Worm (Caenorhabditis elegans) whole organism, young adult: ENCODE measurements around the gene srx-90.

Source experiments
- F10E7.11 ChIP-seq: sonication (generic microtip); optimal IDR thresholded peaks from 2 replicates; lab custom pipeline; 2017; ENCODE audit warnings: mild to moderate bottlenecking, missing genetic modification characterization, moderate library complexity, missing compliant biosample characterization
- F33H1.4 ChIP-seq: fragments of 200-800 bp; sonication (Bioruptor generic); IDR thresholded peaks from 2 replicates; pipeline ENCODE4 v1.3.6; 2022; ENCODE audit warnings: missing genetic modification reagents, missing genetic modification characterization, missing compliant biosample characterization
- F57C9.4 ChIP-seq: sonication (generic microtip); optimal IDR thresholded peaks from 2 replicates; lab custom pipeline; 2017; ENCODE audit warnings: mild to moderate bottlenecking, missing genetic modification characterization, missing compliant biosample characterization
- egl-44 ChIP-seq: fragments of 200-800 bp; sonication (Bioruptor generic); IDR thresholded peaks from 2 replicates; pipeline ENCODE4 v1.3.6; 2022; ENCODE audit warnings: missing genetic modification reagents, missing genetic modification characterization, missing compliant biosample characterization
- ets-4 ChIP-seq: fragments of 200-800 bp; sonication (Bioruptor generic); optimal IDR thresholded peaks from 2 replicates; lab custom pipeline; 2018; ENCODE audit warnings: mild to moderate bottlenecking, missing genetic modification characterization, missing compliant biosample characterization
- lir-1 ChIP-seq: fragments of 200-800 bp; sonication (Bioruptor generic); conservative IDR thresholded peaks from 2 replicates; pipeline ENCODE4 v1.3.6; 2022; ENCODE audit warnings: missing genetic modification reagents, missing genetic modification characterization, missing compliant biosample characterization
- madf-10 ChIP-seq: sonication (generic microtip); optimal IDR thresholded peaks from 2 replicates; lab custom pipeline; 2016; ENCODE audit warnings: mild to moderate bottlenecking, missing genetic modification characterization, missing compliant biosample characterization
- nhr-27 ChIP-seq: fragments of 200-800 bp; sonication (Bioruptor generic); optimal IDR thresholded peaks from 2 replicates; lab custom pipeline; 2018; ENCODE audit warnings: mild to moderate bottlenecking, missing genetic modification characterization, moderate library complexity, missing compliant biosample characterization
- sdz-38 ChIP-seq: sonication (generic microtip); optimal IDR thresholded peaks from 2 replicates; lab custom pipeline; 2016; ENCODE audit warnings: missing genotype, missing genetic modification characterization, missing compliant biosample characterization
- snpc-1.3 ChIP-seq: sonication (generic microtip); optimal IDR thresholded peaks from 2 replicates; lab custom pipeline; 2017; ENCODE audit warnings: missing genetic modification characterization, mild to moderate bottlenecking, missing compliant biosample characterization, antibody characterized with exemption, moderate library complexity, missing genotype, missing genetic modification reagents; ENCODE audit not compliant: insufficient read depth
- snpc-4 ChIP-seq, 5 experiments: fragments of 150-350 bp in 1 of 5; sonication (generic microtip) in 4 of 5; optimal IDR thresholded peaks; 2 replicates each; lab custom pipeline; 2014 to 2018; ENCODE audit warnings: missing genetic modification characterization in 5 of 5, missing biosample characterization in 3 of 5, antibody characterized with exemption in 2 of 5, mild to moderate bottlenecking in 2 of 5, missing compliant biosample characterization in 2 of 5, missing genotype in 2 of 5, moderate library complexity in 2 of 5, missing genetic modification reagents in 1 of 5
- zfh-2 ChIP-seq: fragments of 200-800 bp; sonication (Bioruptor generic); conservative IDR thresholded peaks from 2 replicates; pipeline ENCODE4 v1.3.6; 2022; ENCODE audit warnings: missing genetic modification reagents, missing genetic modification characterization, missing compliant biosample characterization
- ztf-18 ChIP-seq: sonication (generic microtip); optimal IDR thresholded peaks from 2 replicates; lab custom pipeline; 2016; ENCODE audit warnings: missing genotype, mild to moderate bottlenecking, missing genetic modification characterization, missing compliant biosample characterization

DNA sequence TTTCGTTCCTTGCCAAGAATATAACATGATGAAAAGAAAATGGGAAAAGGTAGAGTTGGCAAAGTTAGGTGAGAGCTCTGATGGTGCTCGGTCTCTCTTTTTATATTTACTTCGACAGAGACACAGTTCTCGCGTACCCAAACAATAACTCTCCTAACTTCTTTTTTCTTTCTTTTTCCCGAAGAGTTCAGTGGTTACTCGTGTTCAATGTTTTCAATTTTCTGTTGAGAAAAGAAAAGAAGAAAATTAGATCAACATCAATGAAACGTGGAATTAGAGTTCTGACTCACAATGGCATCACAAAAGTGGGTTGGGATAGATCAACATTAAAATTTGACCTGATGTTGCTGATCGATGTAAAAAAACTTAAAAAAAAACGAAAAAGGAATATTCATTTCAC, 25.5 kb downstream of the srx-90 start, which contains the start of gene idpp-16:
- TF ChIP-seq ztf-18 (tag; lab: Kevin White, UChicago) (no peak), sdz-38 (tag; lab: Kevin White, UChicago) (no peak), snpc-4 (GFP tag; optimal IDR thresholded peaks at IDR 0.05; lab: Kevin White, UChicago) (no peak), snpc-4 (tag; optimal IDR thresholded peaks at IDR 0.05; lab: Kevin White, UChicago) (no peak), madf-10 (tag; lab: Kevin White, UChicago) (no peak), F10E7.11 (tag; lab: Kevin White, UChicago) (no peak), snpc-1.3 (tag; lab: Kevin White, UChicago) (no peak), F33H1.4 (GFP tag; lab: Robert Waterston, UW) (no peak), zfh-2 (GFP tag; lab: Robert Waterston, UW) (no peak), egl-44 (GFP tag; lab: Robert Waterston, UW) (no peak), nhr-27 (tag; lab: Kevin White, UChicago) (no peak), lir-1 (GFP tag; lab: Robert Waterston, UW) (no peak), F57C9.4 (tag; lab: Kevin White, UChicago) (no peak), ets-4 (GFP tag; lab: Kevin White, UChicago) (no peak)
